Worm (Caenorhabditis elegans) whole organism, L4/young adult: ENCODE data around the gene col-167.

Experiments
- W03F9.2 ChIP-seq: fragments of 150-350 bp; optimal IDR thresholded peaks from 2 replicates; lab custom pipeline; 2014; ENCODE audit warnings: missing biosample characterization, missing genetic modification characterization
- dao-5 ChIP-seq: sonication (generic microtip); optimal IDR thresholded peaks from 2 replicates; lab custom pipeline; 2016; ENCODE audit warnings: missing genotype, missing genetic modification characterization, moderate library complexity, missing compliant biosample characterization
- him-1 ChIP-seq: sonication (generic microtip); optimal IDR thresholded peaks from 2 replicates; lab custom pipeline; 2016; ENCODE audit warnings: missing genotype, missing genetic modification reagents, missing genetic modification characterization, missing compliant biosample characterization

- TF ChIP-seq him-1 (no peak), W03F9.2 (tag; lab: Kevin White, UChicago) (no peak), dao-5 (no peak)
Observed at ce11 chrX:6331409-6331808, 8.1 kb downstream of the col-167 start, which contains the start of gene col-170.
